Worm (Caenorhabditis elegans) whole organism, mixed stage, embryonic: ENCODE data around the gene F53F4.15.

ENCODE experiments used
- ces-1 ChIP-seq: fragments of 150-350 bp; optimal IDR thresholded peaks from 2 replicates; lab custom pipeline; 2014; ENCODE audit warnings: missing biosample characterization, missing genetic modification reagents, missing genetic modification characterization
- cnd-1 ChIP-seq: fragments of 200-800 bp; sonication (Bioruptor generic); optimal IDR thresholded peaks from 2 replicates; lab custom pipeline; 2018; ENCODE audit warnings: mild to moderate bottlenecking, missing genetic modification characterization, missing compliant biosample characterization
- lin-13 ChIP-seq: fragments of 150-350 bp; optimal IDR thresholded peaks from 2 replicates; lab custom pipeline; 2014; ENCODE audit warnings: missing biosample characterization, missing genetic modification characterization
- nhr-237 ChIP-seq: fragments of 150-350 bp; optimal IDR thresholded peaks from 2 replicates; lab custom pipeline; 2014; ENCODE audit warnings: missing biosample characterization, missing genetic modification characterization
- nhr-76 ChIP-seq: sonication (generic microtip); optimal IDR thresholded peaks from 2 replicates; lab custom pipeline; 2017; ENCODE audit warnings: missing biosample characterization, missing genetic modification characterization
- sem-2 ChIP-seq: fragments of 200-800 bp; sonication (Bioruptor generic); optimal IDR thresholded peaks from 2 replicates; lab custom pipeline; 2018; ENCODE audit warnings: mild to moderate bottlenecking, missing genetic modification characterization, missing compliant biosample characterization
- zip-8 ChIP-seq: fragments of 150-350 bp; optimal IDR thresholded peaks from 2 replicates; lab custom pipeline; 2014; ENCODE audit warnings: missing biosample characterization, missing genetic modification characterization

DNA sequence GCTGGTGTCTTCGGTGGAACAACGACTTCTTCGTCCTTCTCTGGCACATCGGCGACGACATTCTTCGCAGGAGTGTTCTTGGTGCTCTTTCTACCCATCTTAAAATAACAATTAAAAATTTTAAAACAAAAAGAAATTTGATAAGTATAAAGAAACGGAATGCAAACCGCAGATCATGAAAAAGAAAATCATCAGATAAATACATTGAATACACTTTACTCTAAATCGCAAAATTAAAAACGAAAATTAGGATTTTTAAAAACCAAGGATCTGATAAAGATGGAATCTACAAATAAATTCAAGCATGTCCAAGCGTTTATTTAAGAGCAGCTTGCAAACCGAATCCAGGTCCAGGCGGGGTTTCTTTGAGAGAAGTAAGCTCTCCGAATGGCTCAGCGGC is 3.6 kb downstream of the F53F4.15 start, which contains the start of gene F53F4.11:
- no peak for TF ChIP-seq zip-8 (tag; lab: Kevin White, UChicago)
- no peak for TF ChIP-seq lin-13
- TF ChIP-seq cnd-1 (tag; lab: Kevin White, UChicago): no peak
- no peak for TF ChIP-seq nhr-237 (tag; lab: Kevin White, UChicago)
- TF ChIP-seq sem-2 (GFP tag; lab: Kevin White, UChicago): no peak
- no peak for TF ChIP-seq ces-1 (GFP tag; lab: Kevin White, UChicago)
- no peak for TF ChIP-seq nhr-76
